Worm (Caenorhabditis elegans) whole organism, mixed stage, embryonic: Measurements from ENCODE around the gene daf-5.

Experiments used
- M03D4.4 ChIP-seq: sonication (generic microtip); optimal IDR thresholded peaks from 2 replicates; lab custom pipeline; 2017; ENCODE audit warnings: mild to moderate bottlenecking, missing genetic modification characterization, missing compliant biosample characterization
- blmp-1 ChIP-seq: fragments of 150-350 bp; optimal IDR thresholded peaks from 2 replicates; lab custom pipeline; 2014; ENCODE audit warnings: missing biosample characterization, missing genetic modification characterization
- ceh-39 ChIP-seq: fragments of 150-350 bp; optimal IDR thresholded peaks from 2 replicates; lab custom pipeline; 2014; ENCODE audit warnings: missing biosample characterization, missing genetic modification characterization
- ceh-83 ChIP-seq: fragments of 200-800 bp; sonication (Bioruptor generic); optimal IDR thresholded peaks from 2 replicates; lab custom pipeline; 2018; ENCODE audit warnings: mild to moderate bottlenecking, missing genetic modification characterization, missing compliant biosample characterization
- ces-1 ChIP-seq: fragments of 150-350 bp; optimal IDR thresholded peaks from 2 replicates; lab custom pipeline; 2014; ENCODE audit warnings: missing biosample characterization, missing genetic modification reagents, missing genetic modification characterization
- cnd-1 ChIP-seq: fragments of 200-800 bp; sonication (Bioruptor generic); optimal IDR thresholded peaks from 2 replicates; lab custom pipeline; 2018; ENCODE audit warnings: mild to moderate bottlenecking, missing genetic modification characterization, missing compliant biosample characterization
- drap-1 ChIP-seq: fragments of 200-800 bp; sonication (Bioruptor generic); optimal IDR thresholded peaks from 3 replicates; lab custom pipeline; 2018; ENCODE audit warnings: mild to moderate bottlenecking, missing genetic modification characterization, missing compliant biosample characterization
- elt-3 ChIP-seq: fragments of 150-350 bp; optimal IDR thresholded peaks from 2 replicates; lab custom pipeline; 2014; ENCODE audit warnings: missing biosample characterization, missing genetic modification characterization
- flh-1 ChIP-seq: fragments of 200-800 bp; sonication (Bioruptor generic); optimal IDR thresholded peaks from 2 replicates; lab custom pipeline; 2018; ENCODE audit warnings: mild to moderate bottlenecking, missing genetic modification characterization, moderate library complexity, missing compliant biosample characterization
- hlh-1 ChIP-seq: fragments of 150-350 bp; optimal IDR thresholded peaks from 2 replicates; lab custom pipeline; 2014; ENCODE audit warnings: missing biosample characterization, missing genetic modification reagents, missing genetic modification characterization
- lin-32 ChIP-seq: fragments of 200-800 bp; sonication (Bioruptor generic); optimal IDR thresholded peaks from 2 replicates; lab custom pipeline; 2018; ENCODE audit warnings: mild to moderate bottlenecking, missing genetic modification characterization, missing compliant biosample characterization
- lsy-2 ChIP-seq: fragments of 150-350 bp; optimal IDR thresholded peaks from 2 replicates; lab custom pipeline; 2014; ENCODE audit warnings: missing biosample characterization, missing genetic modification characterization
- mep-1 ChIP-seq: fragments of 150-350 bp; optimal IDR thresholded peaks from 2 replicates; lab custom pipeline; 2017; ENCODE audit warnings: missing biosample characterization, missing genetic modification reagents, missing genetic modification characterization, inconsistent platforms
- mls-2 ChIP-seq: sonication (generic microtip); optimal IDR thresholded peaks from 2 replicates; lab custom pipeline; 2016; ENCODE audit warnings: mild to moderate bottlenecking, missing genetic modification characterization, moderate library complexity, missing compliant biosample characterization
- nhr-12 ChIP-seq: fragments of 150-350 bp; optimal IDR thresholded peaks from 2 replicates; lab custom pipeline; 2014; ENCODE audit warnings: missing biosample characterization, missing genetic modification characterization
- nhr-2 ChIP-seq: fragments of 150-350 bp; optimal IDR thresholded peaks from 2 replicates; lab custom pipeline; 2014; ENCODE audit warnings: missing biosample characterization, missing genetic modification characterization
- nhr-237 ChIP-seq: fragments of 150-350 bp; optimal IDR thresholded peaks from 2 replicates; lab custom pipeline; 2014; ENCODE audit warnings: missing biosample characterization, missing genetic modification characterization
- nhr-28 ChIP-seq: fragments of 150-350 bp; optimal IDR thresholded peaks from 2 replicates; lab custom pipeline; 2014; ENCODE audit warnings: missing biosample characterization, missing genetic modification characterization
- nhr-76 ChIP-seq: sonication (generic microtip); optimal IDR thresholded peaks from 2 replicates; lab custom pipeline; 2017; ENCODE audit warnings: missing biosample characterization, missing genetic modification characterization
- pha-4 ChIP-seq: fragments of 150-350 bp; optimal IDR thresholded peaks from 2 replicates; lab custom pipeline; 2018; ENCODE audit warnings: missing biosample characterization, missing genetic modification reagents, missing genetic modification characterization
- sem-2 ChIP-seq: fragments of 200-800 bp; sonication (Bioruptor generic); optimal IDR thresholded peaks from 2 replicates; lab custom pipeline; 2018; ENCODE audit warnings: mild to moderate bottlenecking, missing genetic modification characterization, missing compliant biosample characterization
- snpc-4 ChIP-seq: fragments of 150-350 bp; optimal IDR thresholded peaks from 2 replicates; lab custom pipeline; 2014; ENCODE audit warnings: missing biosample characterization, missing genetic modification characterization
- sptf-1 ChIP-seq: sonication (generic microtip); optimal IDR thresholded peaks from 2 replicates; lab custom pipeline; 2017; ENCODE audit warnings: mild to moderate bottlenecking, missing genetic modification characterization, moderate library complexity, missing compliant biosample characterization
- tbx-8 ChIP-seq: fragments of 200-800 bp; sonication (Bioruptor generic); optimal IDR thresholded peaks from 2 replicates; lab custom pipeline; 2018; ENCODE audit warnings: mild to moderate bottlenecking, missing genetic modification characterization, moderate library complexity, missing compliant biosample characterization
- unc-120 ChIP-seq: sonication (generic microtip); optimal IDR thresholded peaks from 2 replicates; lab custom pipeline; 2017; ENCODE audit warnings: missing genetic modification characterization, missing compliant biosample characterization; ENCODE audit not compliant: poor library complexity, severe bottlenecking
- unc-39 ChIP-seq: fragments of 150-350 bp; optimal IDR thresholded peaks from 2 replicates; lab custom pipeline; 2014; ENCODE audit warnings: missing biosample characterization, missing genetic modification characterization
- unc-62 ChIP-seq: fragments of 150-350 bp; optimal IDR thresholded peaks from 2 replicates; lab custom pipeline; 2014; ENCODE audit warnings: missing biosample characterization, missing genetic modification reagents, missing genetic modification characterization
- zip-8 ChIP-seq: fragments of 150-350 bp; optimal IDR thresholded peaks from 2 replicates; lab custom pipeline; 2014; ENCODE audit warnings: missing biosample characterization, missing genetic modification characterization
- ztf-11 ChIP-seq: fragments of 150-350 bp; optimal IDR thresholded peaks from 2 replicates; lab custom pipeline; 2014; ENCODE audit warnings: missing biosample characterization, missing genetic modification characterization

daf-5 gene

DNA sequence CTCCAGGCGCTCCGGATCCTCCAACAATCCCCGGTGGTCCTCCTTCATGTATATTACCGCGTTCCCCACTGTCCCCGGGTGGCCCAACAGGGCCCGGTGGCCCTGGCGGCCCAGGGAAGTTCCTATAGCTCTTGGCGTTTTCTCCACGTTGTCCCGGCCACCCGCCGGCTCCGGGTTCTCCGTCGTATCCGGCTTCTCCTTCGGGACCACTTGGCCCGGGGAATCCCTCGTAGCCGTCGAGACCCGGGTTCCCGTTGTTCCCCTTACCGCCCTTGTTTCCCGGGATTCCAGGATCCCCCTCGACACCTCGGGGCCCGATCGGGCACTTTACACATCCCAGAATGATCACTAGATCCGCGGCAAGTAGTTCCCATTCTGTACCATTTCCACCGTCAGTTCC is 39.1 kb upstream of the daf-5 start:
- TF ChIP-seq blmp-1 (tag; lab: Kevin White, UChicago): no peak
- no peak for TF ChIP-seq ceh-83 (GFP tag; lab: Kevin White, UChicago)
- no peak for TF ChIP-seq ceh-39 (tag; lab: Kevin White, UChicago)
- TF ChIP-seq unc-62 (GFP tag; lab: Kevin White, UChicago): no peak
- no peak for TF ChIP-seq lin-32 (GFP tag; lab: Kevin White, UChicago)
- no peak for TF ChIP-seq mep-1
- TF ChIP-seq unc-120 (tag; lab: Kevin White, UChicago): no peak
- no peak for TF ChIP-seq cnd-1
- no peak for TF ChIP-seq tbx-8 (GFP tag; lab: Kevin White, UChicago)
- no peak for TF ChIP-seq nhr-12 (tag; lab: Kevin White, UChicago)
- no peak for TF ChIP-seq hlh-1

DNA sequence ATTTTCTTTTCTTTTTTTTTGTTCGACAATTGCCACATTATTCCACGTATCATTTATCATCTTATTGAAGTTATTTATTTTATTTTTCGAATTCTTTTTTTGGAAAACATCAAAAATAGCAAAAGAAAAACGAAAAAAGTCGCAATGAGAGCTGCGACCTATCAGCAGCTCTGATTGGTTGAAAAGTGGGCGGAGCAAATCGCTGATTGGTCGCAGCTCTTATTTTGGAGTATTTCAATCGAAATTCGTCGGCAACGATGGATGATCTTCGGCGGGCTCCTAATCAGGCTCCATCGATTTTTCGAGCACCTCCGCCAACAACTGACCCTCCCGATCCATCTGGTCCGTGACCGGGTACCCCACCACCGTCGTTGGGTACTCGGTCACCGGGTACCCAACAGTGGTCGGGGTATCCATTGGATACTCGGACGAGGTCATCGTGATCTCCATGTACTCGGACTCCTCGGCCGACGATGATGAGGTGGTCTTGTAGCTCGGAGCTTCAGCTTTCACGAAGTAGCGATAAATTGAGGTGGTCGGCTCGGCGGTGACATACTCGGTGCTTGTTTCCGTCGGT is 37.8 kb upstream of the daf-5 start:
- TF ChIP-seq ceh-83 (GFP tag; lab: Kevin White, UChicago) (no peak), lin-32 (GFP tag; lab: Kevin White, UChicago) (no peak), nhr-12 (tag; lab: Kevin White, UChicago) (no peak), ces-1 (no peak), hlh-1 (no peak), mls-2 (tag; lab: Kevin White, UChicago) (no peak), zip-8 (tag; lab: Kevin White, UChicago) (no peak), ztf-11 (tag; lab: Kevin White, UChicago) (no peak), pha-4 (tag; lab: Kevin White, UChicago) (no peak), elt-3 (tag; lab: Kevin White, UChicago) (no peak), M03D4.4 (no peak), tbx-8 (GFP tag; lab: Kevin White, UChicago) (no peak), sem-2 (no peak), lsy-2 (no peak)
- TF ChIP-seq, all 35 proteins: peak for 0

DNA sequence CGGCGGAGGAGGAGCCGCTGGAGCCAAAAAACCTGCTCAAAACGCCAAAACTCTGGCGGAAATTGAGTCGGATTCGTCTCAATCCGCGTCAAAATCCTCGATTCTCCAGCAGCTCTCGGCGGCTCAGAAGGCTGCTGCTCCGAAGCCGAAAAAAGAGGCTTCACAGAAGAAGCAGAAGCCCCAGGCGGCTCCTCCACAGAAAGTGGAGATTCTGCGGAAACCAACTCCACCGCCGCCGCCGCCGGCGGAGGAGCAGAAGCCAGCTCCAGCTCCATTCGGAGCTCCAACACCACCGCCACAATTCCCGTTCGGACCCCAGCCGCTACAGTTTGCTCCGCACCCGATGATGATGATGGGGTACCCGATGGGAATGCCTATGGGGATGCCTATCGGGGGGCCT is 34.8 kb upstream of the daf-5 start:
- no peak for TF ChIP-seq elt-3 (tag; lab: Kevin White, UChicago)
- TF ChIP-seq sptf-1: no peak
- no peak for TF ChIP-seq snpc-4
- TF ChIP-seq lsy-2: no peak
- no peak for TF ChIP-seq flh-1 (GFP tag; lab: Kevin White, UChicago)
- TF ChIP-seq, all 35 proteins: peak for 0

DNA sequence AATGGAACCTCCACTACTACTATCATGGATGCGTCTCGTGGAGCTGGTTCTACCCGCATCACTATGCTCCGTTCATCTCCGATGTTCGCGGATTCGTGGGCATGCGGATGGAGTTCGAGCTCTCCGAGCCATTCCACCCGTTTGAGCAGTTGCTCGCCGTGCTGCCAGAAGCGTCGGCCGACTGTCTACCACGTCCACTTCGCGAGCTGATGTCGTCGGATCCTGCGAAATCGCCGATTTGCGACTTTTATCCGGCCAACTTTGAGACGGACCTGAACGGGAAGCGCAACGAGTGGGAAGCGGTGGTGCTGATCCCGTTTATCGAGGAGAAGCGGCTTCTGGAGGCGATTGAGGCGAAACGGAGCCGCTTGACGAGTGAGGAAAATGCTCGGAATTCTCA is 25.7 kb upstream of the daf-5 start:
- TF ChIP-seq sptf-1: no peak
- no peak for TF ChIP-seq unc-39 (tag; lab: Kevin White, UChicago)
- TF ChIP-seq nhr-76 (tag; lab: Kevin White, UChicago): no peak

DNA sequence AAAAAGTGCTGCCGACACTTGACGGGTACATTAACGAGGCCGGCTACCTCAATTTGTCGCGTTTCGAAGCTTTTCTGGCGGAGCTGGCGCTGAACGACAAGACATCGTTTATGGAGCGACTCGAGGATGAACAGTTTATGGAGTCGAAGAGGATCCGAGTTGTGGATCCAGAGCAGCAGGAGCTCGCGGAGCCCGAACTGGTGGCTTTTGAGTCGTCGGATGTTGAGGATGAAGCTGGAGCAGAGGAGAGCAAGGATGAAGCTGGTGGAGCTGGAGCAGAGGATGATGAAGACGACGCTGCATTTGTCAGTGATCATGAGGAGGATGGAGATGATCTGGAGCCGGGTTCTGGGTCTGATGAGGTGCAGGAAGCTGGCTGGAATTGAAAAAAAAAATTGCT is 22.7 kb upstream of the daf-5 start:
- TF ChIP-seq lsy-2: no peak
- TF ChIP-seq nhr-28 (tag; lab: Kevin White, UChicago): no peak
- no peak for TF ChIP-seq ztf-11 (tag; lab: Kevin White, UChicago)
- TF ChIP-seq nhr-76 (tag; lab: Kevin White, UChicago): no peak
- TF ChIP-seq unc-120 (tag; lab: Kevin White, UChicago): no peak
- TF ChIP-seq snpc-4: no peak
- TF ChIP-seq nhr-2 (tag; lab: Kevin White, UChicago): no peak
- TF ChIP-seq unc-62 (GFP tag; lab: Kevin White, UChicago): no peak
- no peak for TF ChIP-seq sem-2
- no peak for TF ChIP-seq ceh-39 (tag; lab: Kevin White, UChicago)
- TF ChIP-seq pha-4 (tag; lab: Kevin White, UChicago): no peak
- no peak for TF ChIP-seq mls-2 (tag; lab: Kevin White, UChicago)
- TF ChIP-seq, all 35 proteins: peak for 0

DNA sequence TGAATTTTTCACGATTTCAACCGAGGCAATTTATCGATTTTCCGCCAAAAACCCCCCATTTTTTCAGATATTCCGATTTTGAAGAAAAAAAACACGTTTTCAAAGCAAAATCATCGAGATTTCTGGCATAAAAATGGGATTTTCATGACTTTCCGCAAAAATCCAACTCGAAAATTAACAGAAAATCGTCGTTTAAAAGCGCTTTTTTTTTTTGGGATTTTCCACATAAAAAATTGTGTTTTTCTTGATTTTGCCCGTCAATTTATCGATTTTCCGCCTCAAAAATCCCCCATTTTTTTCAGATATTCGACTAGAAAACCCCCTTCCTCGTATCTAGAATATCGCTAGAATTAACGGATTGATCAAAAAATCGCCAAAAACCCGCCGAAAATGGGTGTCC is 16.5 kb upstream of the daf-5 start, which contains the start of gene xrn-1:
xrn-1 (plus strand) TSS at position 301 of the 400 bp plus-strand sequence.
- TF ChIP-seq unc-120 (tag; lab: Kevin White, UChicago) (no peak), unc-39 (tag; lab: Kevin White, UChicago) (no peak), nhr-12 (tag; lab: Kevin White, UChicago) (no peak), lsy-2 (no peak), cnd-1 (no peak), nhr-28 (tag; lab: Kevin White, UChicago) (no peak), drap-1 (no peak), blmp-1 (tag; lab: Kevin White, UChicago) (no peak), nhr-237 (tag; lab: Kevin White, UChicago) (no peak), unc-62 (GFP tag; lab: Kevin White, UChicago) (no peak), ces-1 (no peak), zip-8 (tag; lab: Kevin White, UChicago) (no peak), ceh-39 (tag; lab: Kevin White, UChicago) (no peak)
